Worm (Caenorhabditis elegans) whole organism, late embryonic: ENCODE results near the gene rcan-1.

Experiments
- ahr-1 ChIP-seq: sonication (generic microtip); optimal IDR thresholded peaks from 2 replicates; lab custom pipeline; 2016; ENCODE audit warnings: missing genetic modification characterization, missing compliant biosample characterization
- elt-2 ChIP-seq: sonication (generic microtip); optimal IDR thresholded peaks from 2 replicates; lab custom pipeline; 2016; ENCODE audit warnings: missing genetic modification reagents, missing genetic modification characterization, missing compliant biosample characterization
- fkh-10 ChIP-seq: fragments of 150-350 bp; optimal IDR thresholded peaks from 2 replicates; lab custom pipeline; 2014; ENCODE audit warnings: missing biosample characterization, missing genetic modification reagents, missing genetic modification characterization
- nfya-1 ChIP-seq: sonication (generic microtip); optimal IDR thresholded peaks from 2 replicates; lab custom pipeline; 2017; ENCODE audit warnings: missing genetic modification characterization, mild to moderate bottlenecking, missing compliant biosample characterization, antibody characterized with exemption, moderate library complexity
- nhr-11 ChIP-seq: fragments of 150-350 bp; optimal IDR thresholded peaks from 2 replicates; lab custom pipeline; 2014; ENCODE audit warnings: missing biosample characterization, missing genetic modification characterization
- pag-3 ChIP-seq: sonication (generic microtip); optimal IDR thresholded peaks from 2 replicates; lab custom pipeline; 2016; ENCODE audit warnings: missing compliant biosample characterization, missing genetic modification characterization, borderline replicate concordance
- pha-2 ChIP-seq: sonication (generic microtip); optimal IDR thresholded peaks from 2 replicates; lab custom pipeline; 2017; ENCODE audit warnings: mild to moderate bottlenecking, missing genetic modification characterization, missing compliant biosample characterization
- rnt-1 ChIP-seq: sonication (generic microtip); optimal IDR thresholded peaks from 2 replicates; lab custom pipeline; 2016; ENCODE audit warnings: missing genetic modification characterization, missing compliant biosample characterization
- sdc-2 ChIP-seq: sonication (generic microtip); optimal IDR thresholded peaks from 2 replicates; lab custom pipeline; 2016; ENCODE audit warnings: missing genotype, missing genetic modification characterization, missing compliant biosample characterization
- sox-4 ChIP-seq: sonication (generic microtip); optimal IDR thresholded peaks from 2 replicates; lab custom pipeline; 2017; ENCODE audit warnings: mild to moderate bottlenecking, missing genetic modification characterization, inconsistent platforms, missing compliant biosample characterization
- tbx-2 ChIP-seq: sonication (generic microtip); optimal IDR thresholded peaks from 2 replicates; lab custom pipeline; 2016; ENCODE audit warnings: missing genetic modification characterization, missing compliant biosample characterization
- zip-5 ChIP-seq: sonication (generic microtip); optimal IDR thresholded peaks from 2 replicates; lab custom pipeline; 2016; ENCODE audit warnings: missing genetic modification characterization, missing compliant biosample characterization

DNA sequence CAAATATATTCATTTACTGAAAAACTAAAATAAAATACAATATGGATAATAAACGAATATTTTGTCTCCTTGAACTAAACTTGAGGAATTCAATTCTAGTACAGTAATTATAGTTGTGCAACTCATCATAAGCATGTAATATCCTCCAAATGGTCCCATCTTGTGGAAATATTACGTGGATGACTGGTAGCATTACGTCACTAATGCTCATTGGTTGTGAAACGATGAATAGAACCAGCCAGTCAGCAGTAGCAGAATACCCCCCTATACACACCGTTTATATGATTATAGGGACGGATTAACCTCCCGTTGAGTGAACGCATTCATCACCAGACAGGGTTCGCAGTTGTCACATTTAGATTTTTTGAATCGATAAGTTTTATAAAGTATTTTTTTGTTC is 34.5 kb upstream of the rcan-1 start:
- no peak for TF ChIP-seq sdc-2 (tag; lab: Kevin White, UChicago)
- TF ChIP-seq nhr-11 (tag; lab: Kevin White, UChicago) = no peak
- no peak for TF ChIP-seq nfya-1 (tag; lab: Kevin White, UChicago)
- no peak for TF ChIP-seq pha-2 (tag; lab: Kevin White, UChicago)
- TF ChIP-seq elt-2 (tag; lab: Kevin White, UChicago) = no peak
- no peak for TF ChIP-seq sox-4 (tag; lab: Kevin White, UChicago)
- no peak for TF ChIP-seq rnt-1
- TF ChIP-seq pag-3 (tag; lab: Kevin White, UChicago) = no peak
- no peak for TF ChIP-seq zip-5 (tag; lab: Kevin White, UChicago)
- TF ChIP-seq tbx-2 (tag; lab: Kevin White, UChicago) = peak; percentile 17
- no peak for TF ChIP-seq ahr-1 (tag; lab: Kevin White, UChicago)
- no peak for TF ChIP-seq fkh-10 (GFP tag; lab: Kevin White, UChicago)
